Worm (Caenorhabditis elegans) whole organism, midembryonic: ENCODE results near the gene srj-5.

Experiments
- T22C8.4 ChIP-seq: fragments of 200-800 bp; sonication (Bioruptor generic); IDR thresholded peaks from 2 replicates; pipeline ENCODE4 v1.3.6; 2022; ENCODE audit warnings: missing genetic modification characterization, missing compliant biosample characterization
- cog-1 ChIP-seq: sonication (generic microtip); optimal IDR thresholded peaks from 2 replicates; lab custom pipeline; 2016; ENCODE audit warnings: missing genetic modification characterization, missing compliant biosample characterization
- flt-1 ChIP-seq: fragments of 200-800 bp; sonication (Bioruptor generic); IDR thresholded peaks from 2 replicates; pipeline ENCODE4 v1.3.6; 2022; ENCODE audit warnings: missing genetic modification characterization, missing compliant biosample characterization
- klf-2 ChIP-seq: fragments of 200-800 bp; sonication (Bioruptor generic); conservative IDR thresholded peaks from 2 replicates; pipeline ENCODE4 v1.3.6; 2022; ENCODE audit warnings: missing genetic modification reagents, missing genetic modification characterization, missing compliant biosample characterization
- med-1 ChIP-seq: sonication (generic microtip); optimal IDR thresholded peaks from 2 replicates; lab custom pipeline; 2017; ENCODE audit warnings: missing genetic modification characterization, mild to moderate bottlenecking, missing compliant biosample characterization, antibody characterized with exemption, missing genetic modification reagents; ENCODE audit not compliant: insufficient read depth
- ref-1 ChIP-seq: fragments of 200-800 bp; sonication (Bioruptor generic); conservative IDR thresholded peaks from 2 replicates; pipeline ENCODE4 v1.3.6; 2022; ENCODE audit warnings: missing genetic modification reagents, missing genetic modification characterization, missing compliant biosample characterization
- tab-1 ChIP-seq: fragments of 200-800 bp; sonication (Bioruptor generic); IDR thresholded peaks from 2 replicates; pipeline ENCODE4 v1.3.6; 2022; ENCODE audit warnings: missing genetic modification characterization, missing compliant biosample characterization
- ztf-23 ChIP-seq: fragments of 200-800 bp; sonication (Bioruptor generic); IDR thresholded peaks from 2 replicates; pipeline ENCODE4 v1.3.6; 2022; ENCODE audit warnings: missing genetic modification reagents, missing genetic modification characterization, missing compliant biosample characterization
- ztf-29 ChIP-seq: fragments of 200-800 bp; sonication (Bioruptor generic); IDR thresholded peaks from 2 replicates; pipeline ENCODE4 v1.3.6; 2022; ENCODE audit warnings: missing genetic modification reagents, missing genetic modification characterization, missing compliant biosample characterization

The srj-5 gene

DNA sequence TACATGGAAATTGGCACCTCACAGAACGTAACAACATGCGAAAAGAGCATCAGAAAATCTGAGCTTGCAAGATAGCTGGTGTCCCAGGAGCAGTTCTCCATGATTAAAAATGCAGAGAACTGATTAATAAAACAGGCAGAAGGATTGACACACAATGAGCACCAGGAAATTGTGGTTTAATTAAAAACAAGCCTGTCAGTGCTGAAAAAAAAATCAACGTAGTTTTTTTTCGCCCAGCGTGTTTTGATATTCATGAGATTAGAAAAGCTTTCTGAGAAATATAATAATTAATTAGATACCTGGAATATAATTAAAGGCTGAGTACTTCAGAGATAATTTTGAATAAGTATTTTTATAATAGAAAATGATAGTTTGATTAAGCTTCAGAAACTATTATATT is 4.8 kb upstream of the srj-5 start, which contains the start of gene srh-246:
Gene srh-246, minus strand, starts transcription at position 101 of the 400 bp plus-strand sequence.
- TF ChIP-seq ztf-23 (GFP tag; lab: Robert Waterston, UW) (no peak), ref-1 (no peak), flt-1 (GFP tag; lab: Robert Waterston, UW) (no peak), T22C8.4 (no peak), med-1 (no peak), cog-1 (no peak), ztf-29 (no peak), klf-2 (GFP tag; lab: Robert Waterston, UW) (no peak), tab-1 (GFP tag; lab: Robert Waterston, UW) (no peak)

DNA sequence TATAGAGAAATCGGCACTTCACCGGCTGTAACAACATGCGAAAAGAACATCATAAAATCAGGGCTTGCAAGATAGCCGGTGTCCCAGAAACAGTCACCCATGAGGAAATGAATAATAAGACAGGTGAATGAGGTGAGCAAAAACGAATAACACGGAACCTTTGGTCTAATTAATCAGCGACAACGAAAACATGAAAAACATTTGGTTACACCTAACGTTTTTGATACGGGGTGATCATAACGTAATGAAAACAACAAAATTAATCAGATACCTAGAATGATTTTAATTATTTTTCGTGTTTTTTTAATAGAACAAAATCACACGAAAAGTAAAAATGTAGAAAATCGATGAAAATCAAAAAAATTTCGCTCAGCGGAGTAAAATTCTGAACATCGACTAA is 3.0 kb upstream of the srj-5 start, which contains the start of gene srh-245:
Gene srh-245, minus strand, starts transcription at position 101 of the 400 bp plus-strand sequence.
- TF ChIP-seq med-1 (no peak), flt-1 (GFP tag; lab: Robert Waterston, UW) (no peak), cog-1 (no peak)

DNA sequence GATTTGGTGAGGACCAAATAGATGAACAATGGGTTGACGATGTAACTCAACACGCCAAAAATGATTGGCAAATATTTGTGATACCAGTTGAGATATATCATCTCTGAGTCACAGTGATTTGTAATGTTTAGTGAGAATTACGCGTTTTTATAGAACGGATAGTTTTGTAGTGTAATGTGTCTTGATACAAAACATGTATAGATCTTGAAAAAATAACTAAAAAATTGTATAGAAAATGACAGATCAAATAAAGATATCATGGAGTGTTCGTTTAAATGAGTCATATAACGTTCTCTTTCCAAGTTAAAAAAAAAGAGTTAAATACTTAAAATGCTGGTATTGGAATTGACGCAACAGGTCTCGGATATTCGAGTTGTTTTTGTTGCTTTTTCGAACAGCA is 1.6 kb upstream of the srj-5 start, which contains the start of gene srj-6:
Gene srj-6, minus strand, starts transcription at position 101 of the 400 bp plus-strand sequence.
- TF ChIP-seq ref-1, result no peak
- no peak for TF ChIP-seq cog-1
- TF ChIP-seq flt-1 (GFP tag; lab: Robert Waterston, UW), result no peak
- TF ChIP-seq klf-2 (GFP tag; lab: Robert Waterston, UW), result no peak
- no peak for TF ChIP-seq ztf-29
- TF ChIP-seq ztf-23 (GFP tag; lab: Robert Waterston, UW), result no peak
- no peak for TF ChIP-seq T22C8.4
- TF ChIP-seq tab-1 (GFP tag; lab: Robert Waterston, UW), result no peak
- no peak for TF ChIP-seq med-1

DNA sequence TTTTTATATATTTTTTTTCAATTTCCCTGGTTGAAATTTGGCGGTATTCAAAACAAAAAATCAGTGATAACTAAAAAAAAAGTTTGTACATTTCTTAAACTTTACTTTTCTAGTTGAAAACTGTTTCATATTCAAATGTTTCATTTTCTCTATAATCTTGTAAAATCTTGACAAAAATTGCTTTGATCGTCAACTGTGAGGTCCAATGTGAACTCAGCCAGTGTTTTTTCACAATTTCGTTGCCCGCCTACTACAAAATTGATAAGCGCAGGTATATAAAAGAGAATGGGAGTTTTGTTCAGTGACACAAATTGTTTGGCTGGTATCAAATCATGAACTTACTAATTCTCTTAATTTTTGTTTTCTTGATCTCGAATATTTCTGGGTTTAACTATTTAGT is 6.0 kb downstream of the srj-5 start, which contains the start of gene ugt-42:
Gene ugt-42, plus strand, starts transcription at position 301 of the 400 bp plus-strand sequence.
- TF ChIP-seq ref-1, result no peak
- TF ChIP-seq cog-1, result no peak
- TF ChIP-seq med-1, result no peak
- no peak for TF ChIP-seq tab-1 (GFP tag; lab: Robert Waterston, UW)
- no peak for TF ChIP-seq klf-2 (GFP tag; lab: Robert Waterston, UW)
- TF ChIP-seq flt-1 (GFP tag; lab: Robert Waterston, UW), result no peak
- TF ChIP-seq T22C8.4, result no peak
- no peak for TF ChIP-seq ztf-23 (GFP tag; lab: Robert Waterston, UW)
- no peak for TF ChIP-seq ztf-29

DNA sequence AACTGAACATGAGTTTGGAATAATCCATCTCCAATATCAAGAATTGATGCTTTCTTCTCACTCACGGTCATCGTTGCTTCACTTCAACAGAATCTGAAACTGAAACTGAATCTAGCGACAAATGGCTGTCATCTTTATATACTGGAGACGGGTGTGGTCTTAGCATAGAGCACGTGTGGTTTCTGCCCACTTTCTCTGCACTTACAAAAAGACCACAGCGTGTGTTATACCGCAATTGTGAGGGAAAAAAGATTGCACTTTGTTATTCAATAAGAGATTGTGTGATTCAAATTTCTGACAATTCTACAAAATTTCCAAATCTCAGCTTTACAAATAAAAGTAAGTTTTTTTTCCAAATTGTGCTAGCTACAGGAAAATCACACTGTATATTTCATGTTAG is 6.7 kb downstream of the srj-5 start, which contains the start of gene F48G7.12:
Gene F48G7.12, minus strand, starts transcription at position 101 of the 400 bp plus-strand sequence.
- TF ChIP-seq ztf-23 (GFP tag; lab: Robert Waterston, UW), result no peak
- no peak for TF ChIP-seq tab-1 (GFP tag; lab: Robert Waterston, UW)
- TF ChIP-seq flt-1 (GFP tag; lab: Robert Waterston, UW), result no peak
- TF ChIP-seq ztf-29, result no peak
- no peak for TF ChIP-seq klf-2 (GFP tag; lab: Robert Waterston, UW)
- TF ChIP-seq med-1, result no peak
- TF ChIP-seq T22C8.4, result no peak
- TF ChIP-seq ref-1, result no peak

DNA sequence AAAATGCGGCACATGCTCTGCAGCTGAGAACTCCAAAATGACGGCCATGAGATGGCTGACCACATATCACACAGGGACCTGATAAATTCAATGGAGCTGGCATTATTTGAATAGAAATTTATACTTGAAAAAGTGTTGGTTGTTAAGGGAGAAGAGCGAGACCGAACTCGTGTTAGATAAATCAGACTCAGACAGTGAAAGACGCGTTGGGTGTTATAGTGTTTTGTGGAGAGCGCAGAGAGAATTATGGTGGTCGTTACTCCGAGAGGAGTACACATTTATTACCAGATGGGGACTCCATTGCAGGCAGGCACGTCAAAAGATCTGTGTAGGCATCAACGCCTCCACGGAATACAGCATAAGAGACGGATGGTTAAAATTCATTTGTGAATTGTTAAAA is 10.1 kb downstream of the srj-5 start, which contains the start of gene nhr-190:
Gene nhr-190, minus strand, starts transcription at position 175 of the 400 bp plus-strand sequence.
- TF ChIP-seq tab-1 (GFP tag; lab: Robert Waterston, UW) (no peak), ztf-23 (GFP tag; lab: Robert Waterston, UW) (no peak), klf-2 (GFP tag; lab: Robert Waterston, UW) (no peak), flt-1 (GFP tag; lab: Robert Waterston, UW) (no peak), cog-1 (no peak), T22C8.4 (no peak), med-1 (no peak), ref-1 (no peak), ztf-29 (no peak)

DNA sequence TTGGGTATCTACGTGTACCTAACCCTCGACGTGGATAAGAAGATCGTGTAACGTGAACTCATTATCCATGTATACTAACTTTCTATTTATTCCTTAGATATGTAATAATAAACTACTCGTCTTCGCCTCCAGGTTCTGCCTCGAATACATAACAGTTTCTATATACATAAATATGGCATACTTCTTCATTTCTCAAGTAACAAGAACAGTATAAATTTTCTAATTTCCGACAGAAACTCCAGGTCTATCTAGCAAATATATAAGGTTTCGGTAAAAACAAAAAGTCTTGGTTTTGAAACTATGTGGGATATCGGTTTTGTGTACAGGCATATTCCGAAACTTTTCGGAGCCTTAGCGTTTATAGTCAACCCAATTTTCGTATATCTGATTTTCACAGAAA is 14.5 kb downstream of the srj-5 start, which contains the start of gene srj-37:
Gene srj-37, plus strand, starts transcription at position 301 of the 400 bp plus-strand sequence.
- no peak for TF ChIP-seq flt-1 (GFP tag; lab: Robert Waterston, UW)
- TF ChIP-seq ztf-23 (GFP tag; lab: Robert Waterston, UW), result no peak
- no peak for TF ChIP-seq med-1
- TF ChIP-seq klf-2 (GFP tag; lab: Robert Waterston, UW), result no peak
- no peak for TF ChIP-seq tab-1 (GFP tag; lab: Robert Waterston, UW)
- no peak for TF ChIP-seq ztf-29
- no peak for TF ChIP-seq cog-1
- TF ChIP-seq T22C8.4, result no peak
- TF ChIP-seq ref-1, result no peak

DNA sequence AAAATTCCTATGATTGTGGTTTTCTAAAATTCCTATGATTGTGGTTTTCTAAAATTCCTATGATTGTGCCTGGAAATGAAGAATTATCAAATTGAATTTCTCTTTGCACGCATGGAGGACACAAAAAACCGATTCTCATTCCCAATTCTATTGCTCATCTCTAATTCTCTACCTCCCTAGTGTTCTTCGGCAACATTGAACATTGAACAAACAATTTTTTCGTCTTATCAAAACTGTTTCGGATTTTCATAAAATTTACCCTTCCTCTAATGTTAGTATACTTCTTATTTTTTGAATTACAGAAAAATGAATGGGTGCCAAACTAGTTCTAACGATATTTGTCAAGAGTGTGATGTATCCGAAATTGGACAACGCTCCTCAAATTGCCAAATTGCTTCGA is 16.6 kb downstream of the srj-5 start, which contains the start of gene pals-31:
Gene pals-31, plus strand, starts transcription at position 301 of the 400 bp plus-strand sequence.
- TF ChIP-seq ztf-23 (GFP tag; lab: Robert Waterston, UW) (no peak), klf-2 (GFP tag; lab: Robert Waterston, UW) (no peak), tab-1 (GFP tag; lab: Robert Waterston, UW) (no peak), cog-1 (no peak), ref-1 (no peak), ztf-29 (no peak), T22C8.4 (no peak), med-1 (no peak), flt-1 (GFP tag; lab: Robert Waterston, UW) (no peak)

DNA sequence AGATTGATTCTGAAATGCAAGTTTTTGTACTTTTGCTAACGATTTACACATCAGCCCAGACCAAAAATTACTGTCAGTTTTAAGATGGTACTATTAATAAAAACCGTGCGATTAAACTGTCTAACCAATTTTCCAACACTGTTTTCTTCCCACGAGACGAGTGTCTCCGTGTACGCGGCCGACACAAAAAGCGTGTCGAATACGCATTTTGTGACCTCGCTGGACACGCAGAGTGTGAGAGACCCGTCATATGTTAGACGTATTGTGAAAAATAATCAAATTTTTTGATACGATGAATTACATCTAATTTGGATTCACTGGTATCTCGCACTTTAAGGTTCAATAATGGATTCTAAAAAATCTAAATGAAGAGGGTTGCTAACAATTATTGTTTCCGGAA is 17.2 kb downstream of the srj-5 start:
- TF ChIP-seq ztf-23 (GFP tag; lab: Robert Waterston, UW), result no peak
- TF ChIP-seq ztf-29, result no peak
- TF ChIP-seq ref-1, result no peak
- TF ChIP-seq klf-2 (GFP tag; lab: Robert Waterston, UW), result no peak
- no peak for TF ChIP-seq tab-1 (GFP tag; lab: Robert Waterston, UW)
- no peak for TF ChIP-seq T22C8.4
- TF ChIP-seq cog-1, result no peak
- no peak for TF ChIP-seq med-1
- no peak for TF ChIP-seq flt-1 (GFP tag; lab: Robert Waterston, UW)

DNA sequence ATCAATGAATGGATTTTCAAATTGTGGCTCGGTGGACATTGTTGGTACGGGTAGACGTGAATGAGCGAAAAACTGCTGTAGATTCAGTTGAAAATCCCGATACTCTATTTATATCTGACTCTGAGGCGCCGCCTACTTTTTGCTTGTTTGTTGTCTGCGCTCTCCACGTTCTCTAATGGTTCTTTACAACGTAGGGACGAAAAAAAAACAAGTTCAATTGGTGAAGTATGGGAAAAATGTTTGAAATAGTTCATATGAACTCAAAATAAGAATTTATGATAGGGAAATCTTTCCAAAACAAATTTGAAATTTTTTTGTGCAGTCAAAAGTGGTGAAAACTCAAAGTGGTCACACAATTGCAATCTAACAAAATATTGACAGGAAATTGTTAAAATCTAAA is 18.0 kb downstream of the srj-5 start, which contains the start of gene F48G7.10:
Gene F48G7.10, minus strand, starts transcription at position 101 of the 400 bp plus-strand sequence.
- TF ChIP-seq flt-1 (GFP tag; lab: Robert Waterston, UW) (no peak), ztf-29 (no peak), cog-1 (no peak)

DNA sequence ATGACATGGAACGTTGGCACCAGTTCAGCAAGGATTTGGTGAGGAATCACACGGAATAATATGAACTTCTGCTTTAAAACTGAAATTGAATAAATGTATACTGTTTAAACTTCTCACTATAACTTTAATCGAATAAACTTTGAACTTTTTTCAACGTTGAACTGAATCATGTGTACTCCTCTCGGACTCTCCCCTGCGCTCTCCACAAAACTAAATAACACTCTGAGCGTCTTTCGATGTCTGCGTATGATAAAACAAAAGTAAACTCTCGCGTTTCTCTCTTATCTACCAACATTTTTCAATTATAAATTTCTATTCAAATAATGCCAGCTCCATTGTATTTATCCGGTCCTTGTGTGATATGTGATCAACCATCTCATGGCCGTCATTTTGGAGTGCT is 21.0 kb downstream of the srj-5 start:
- TF ChIP-seq T22C8.4, result no peak
- TF ChIP-seq med-1, result no peak
- no peak for TF ChIP-seq klf-2 (GFP tag; lab: Robert Waterston, UW)
- no peak for TF ChIP-seq tab-1 (GFP tag; lab: Robert Waterston, UW)
- TF ChIP-seq ztf-29, result no peak
- TF ChIP-seq ztf-23 (GFP tag; lab: Robert Waterston, UW), result no peak
- TF ChIP-seq ref-1, result no peak
- no peak for TF ChIP-seq flt-1 (GFP tag; lab: Robert Waterston, UW)
- TF ChIP-seq cog-1, result no peak
